Worm (Caenorhabditis elegans) whole organism, young adult: ENCODE measurements around the gene sri-62.
"Not testable (repeated sequence)": the region's sequence is repeated elsewhere in the genome, so short reads cannot be mapped to it uniquely, and the experiment has no call there.

Experiments
- Y95B8A.8 ChIP-seq: fragments of 200-800 bp; sonication (Bioruptor generic); IDR thresholded peaks from 2 replicates; pipeline ENCODE4 v1.3.6; 2022; ENCODE audit warnings: missing genetic modification reagents, missing genetic modification characterization, missing compliant biosample characterization
- ceh-27 ChIP-seq: fragments of 200-800 bp; sonication (Bioruptor generic); optimal IDR thresholded peaks from 2 replicates; lab custom pipeline; 2018; ENCODE audit warnings: mild to moderate bottlenecking, missing genetic modification characterization, moderate library complexity, missing compliant biosample characterization
- dpl-1 ChIP-seq: fragments of 150-350 bp; optimal IDR thresholded peaks from 2 replicates; lab custom pipeline; 2014; ENCODE audit warnings: missing biosample characterization, missing genetic modification reagents, missing genetic modification characterization
- hlh-12 ChIP-seq: sonication (generic microtip); optimal IDR thresholded peaks from 2 replicates; lab custom pipeline; 2016; ENCODE audit warnings: missing genetic modification characterization, missing compliant biosample characterization
- lin-35 ChIP-seq, 3 experiments: fragments of 150-350 bp in 2 of 3; sonication (generic microtip) in 1 of 3; optimal IDR thresholded peaks; 2 replicates each; lab custom pipeline; 2014 to 2018; ENCODE audit warnings: missing biosample characterization in 3 of 3, missing genetic modification characterization in 3 of 3, missing genetic modification reagents in 3 of 3
- lin-40 ChIP-seq: sonication (generic microtip); optimal IDR thresholded peaks from 2 replicates; lab custom pipeline; 2016; ENCODE audit warnings: missing genetic modification characterization, mild to moderate bottlenecking, missing compliant biosample characterization, missing genotype, missing genetic modification reagents
- lin-54 ChIP-seq: fragments of 200-800 bp; sonication (Bioruptor generic); optimal IDR thresholded peaks from 2 replicates; lab custom pipeline; 2018; ENCODE audit warnings: mild to moderate bottlenecking, missing genetic modification characterization, missing compliant biosample characterization

DNA sequence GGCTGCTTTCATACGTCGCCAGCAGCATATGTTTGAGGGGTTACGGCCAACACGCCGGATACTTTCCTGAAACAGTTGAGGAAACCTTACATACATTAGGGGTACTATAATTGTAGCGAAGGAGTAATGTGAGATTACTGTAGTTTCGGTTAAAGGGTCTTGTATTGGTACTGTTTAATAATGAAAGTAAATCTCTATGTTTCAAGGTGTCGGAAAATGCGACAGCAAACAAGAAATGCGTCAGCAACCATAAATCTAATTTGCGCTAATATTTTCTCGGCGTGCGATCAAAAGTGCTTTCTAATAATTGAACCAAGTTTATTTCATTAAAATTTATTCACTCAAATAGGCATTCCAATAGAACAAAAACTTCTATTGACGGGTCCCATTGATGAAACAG lies 26.0 kb downstream of the sri-62 start, which contains the start of gene sri-57:
- not testable (repeated sequence) for TF ChIP-seq lin-35 (GFP tag; optimal IDR thresholded peaks at IDR 0.05; lab: Kevin White, UChicago); Y95B8A.8 (GFP tag; lab: Robert Waterston, UW); lin-54 (GFP tag; lab: Kevin White, UChicago); dpl-1 (GFP tag; lab: Kevin White, UChicago); hlh-12 (tag; lab: Kevin White, UChicago); lin-40 (tag; lab: Kevin White, UChicago); ceh-27
